Worm (Caenorhabditis elegans) whole organism, L4 larva: ENCODE measurements around the gene sre-10.

Experiments
- F10B5.3 ChIP-seq: sonication (generic microtip); optimal IDR thresholded peaks from 2 replicates; lab custom pipeline; 2016; ENCODE audit warnings: mild to moderate bottlenecking, missing genetic modification characterization, missing compliant biosample characterization
- R02D3.7 ChIP-seq: fragments of 150-350 bp; sonication (generic microtip); optimal IDR thresholded peaks from 3 replicates; lab custom pipeline; 2014; ENCODE audit warnings: missing biosample characterization, missing genetic modification characterization
- ama-1 ChIP-seq: fragments of 150-350 bp; optimal IDR thresholded peaks from 2 replicates; lab custom pipeline; 2014; ENCODE audit warnings: inconsistent platforms, mixed read lengths
- dmd-8 ChIP-seq: fragments of 200-800 bp; sonication (Bioruptor generic); IDR thresholded peaks from 2 replicates; pipeline ENCODE4 v1.3.6; 2022; ENCODE audit warnings: missing genetic modification characterization, missing compliant biosample characterization
- egl-43 ChIP-seq: fragments of 200-800 bp; sonication (Bioruptor generic); IDR thresholded peaks from 2 replicates; pipeline ENCODE4 v1.3.6; 2022; ENCODE audit warnings: missing genetic modification reagents, missing genetic modification characterization, missing compliant biosample characterization
- mep-1 ChIP-seq: fragments of 150-350 bp; sonication (generic microtip); optimal IDR thresholded peaks from 3 replicates; lab custom pipeline; 2014; ENCODE audit warnings: missing biosample characterization, missing genetic modification characterization
- nhr-11 ChIP-seq: fragments of 150-350 bp; optimal IDR thresholded peaks from 2 replicates; lab custom pipeline; 2014; ENCODE audit warnings: missing biosample characterization, missing genetic modification characterization
- nhr-28 ChIP-seq: fragments of 150-350 bp; optimal IDR thresholded peaks from 2 replicates; lab custom pipeline; 2014; ENCODE audit warnings: missing biosample characterization, missing genetic modification characterization
- nhr-6 ChIP-seq: fragments of 150-350 bp; optimal IDR thresholded peaks from 2 replicates; lab custom pipeline; 2014; ENCODE audit warnings: missing biosample characterization, missing genetic modification characterization
- nhr-76 ChIP-seq: fragments of 150-350 bp; optimal IDR thresholded peaks from 2 replicates; lab custom pipeline; 2014; ENCODE audit warnings: missing biosample characterization, missing genetic modification characterization
- rbr-2 ChIP-seq: sonication (generic microtip); optimal IDR thresholded peaks from 2 replicates; lab custom pipeline; 2016; ENCODE audit warnings: missing genotype, missing genetic modification characterization, missing compliant biosample characterization
- snpc-4 ChIP-seq: fragments of 150-350 bp; optimal IDR thresholded peaks from 2 replicates; lab custom pipeline; 2014; ENCODE audit warnings: missing biosample characterization, missing genetic modification characterization
- zag-1 ChIP-seq: fragments of 150-350 bp; optimal IDR thresholded peaks from 2 replicates; lab custom pipeline; 2014; ENCODE audit warnings: missing biosample characterization, missing genetic modification characterization
- zip-2 ChIP-seq: fragments of 150-350 bp; optimal IDR thresholded peaks from 2 replicates; lab custom pipeline; 2014; ENCODE audit warnings: missing biosample characterization, missing genetic modification characterization

ce11 chrV:7178843-7179242 lies 46.5 kb downstream of the sre-10 start, which contains the start of gene cpsf-2:
- no peak for TF ChIP-seq mep-1 (tag; lab: Kevin White, UChicago)
- TF ChIP-seq nhr-76 (tag; lab: Kevin White, UChicago) = no peak
- TF ChIP-seq rbr-2 (tag; lab: Kevin White, UChicago) = no peak
- TF ChIP-seq F10B5.3 = no peak
- no peak for TF ChIP-seq dmd-8 (GFP tag; lab: Robert Waterston, UW)
- no peak for TF ChIP-seq nhr-11 (tag; lab: Kevin White, UChicago)
- TF ChIP-seq egl-43 (GFP tag; lab: Robert Waterston, UW) = no peak
- TF ChIP-seq zag-1 (tag; lab: Kevin White, UChicago) = no peak
- TF ChIP-seq nhr-28 (tag; lab: Kevin White, UChicago) = no peak
- no peak for TF ChIP-seq zip-2 (tag; lab: Kevin White, UChicago)
- no peak for TF ChIP-seq nhr-6 (tag; lab: Kevin White, UChicago)
- no peak for TF ChIP-seq snpc-4 (tag; lab: Kevin White, UChicago)
- TF ChIP-seq ama-1 (lab: Kevin White, UChicago) = no peak
- no peak for TF ChIP-seq R02D3.7 (tag; lab: Kevin White, UChicago)
